Worm (Caenorhabditis elegans) whole organism, L4 larva: Measurements from ENCODE around the gene kcc-2.

Experiments
- Y105C5A.15 ChIP-seq: fragments of 200-800 bp; sonication (Bioruptor generic); IDR thresholded peaks from 2 replicates; pipeline ENCODE4 v1.3.6; 2022; ENCODE audit warnings: missing genetic modification characterization, missing compliant biosample characterization
- aha-1 ChIP-seq: fragments of 150-350 bp; peaks from one replicate; lab custom pipeline; 2014; ENCODE audit warnings: missing biosample characterization, missing genetic modification characterization
- ama-1 ChIP-seq: fragments of 150-350 bp; optimal IDR thresholded peaks from 2 replicates; lab custom pipeline; 2014; ENCODE audit warnings: inconsistent platforms, mixed read lengths
- ceh-20 ChIP-seq: fragments of 200-800 bp; sonication (Bioruptor generic); IDR thresholded peaks from 2 replicates; pipeline ENCODE4 v1.3.6; 2022; ENCODE audit warnings: missing genetic modification reagents, missing genetic modification characterization, missing compliant biosample characterization
- ceh-44 ChIP-seq: fragments of 200-800 bp; sonication (Bioruptor generic); IDR thresholded peaks from 2 replicates; pipeline ENCODE4 v1.3.6; 2022; ENCODE audit warnings: missing genetic modification reagents, missing genetic modification characterization, missing compliant biosample characterization
- ces-1 ChIP-seq: fragments of 150-350 bp; sonication (generic microtip); optimal IDR thresholded peaks from 4 replicates; lab custom pipeline; 2014; ENCODE audit warnings: missing biosample characterization, missing genetic modification reagents, missing genetic modification characterization
- ctbp-1 ChIP-seq: fragments of 200-800 bp; sonication (Bioruptor generic); IDR thresholded peaks from 2 replicates; pipeline ENCODE4 v1.3.6; 2022; ENCODE audit warnings: missing genetic modification reagents, missing genetic modification characterization, missing compliant biosample characterization
- daf-19 ChIP-seq: fragments of 200-800 bp; sonication (Bioruptor generic); conservative IDR thresholded peaks from 2 replicates; pipeline ENCODE4 v1.3.6; 2022; ENCODE audit warnings: missing genetic modification characterization, missing compliant biosample characterization
- dmd-6 ChIP-seq: fragments of 200-800 bp; sonication (Bioruptor generic); IDR thresholded peaks from 2 replicates; pipeline ENCODE4 v1.3.6; 2022; ENCODE audit warnings: missing genetic modification reagents, missing genetic modification characterization, missing compliant biosample characterization
- dpl-1 ChIP-seq: fragments of 150-350 bp; optimal IDR thresholded peaks from 2 replicates; lab custom pipeline; 2014; ENCODE audit warnings: missing biosample characterization, missing genetic modification reagents, missing genetic modification characterization
- egl-27 ChIP-seq: sonication (generic microtip); optimal IDR thresholded peaks from 3 replicates; lab custom pipeline; 2017; ENCODE audit warnings: missing biosample characterization, missing genetic modification reagents, missing genetic modification characterization
- fkh-10 ChIP-seq: fragments of 150-350 bp; optimal IDR thresholded peaks from 2 replicates; lab custom pipeline; 2014; ENCODE audit warnings: missing biosample characterization, missing genetic modification reagents, missing genetic modification characterization
- fos-1 ChIP-seq: fragments of 150-350 bp; optimal IDR thresholded peaks from 2 replicates; lab custom pipeline; 2014; ENCODE audit warnings: missing biosample characterization, missing genetic modification characterization
- hif-1 ChIP-seq, 2 experiments: sonication (generic microtip); optimal IDR thresholded peaks; 2 replicates each; lab custom pipeline; 2016 to 2017; ENCODE audit warnings: missing compliant biosample characterization in 2 of 2, missing genetic modification characterization in 2 of 2, missing genetic modification reagents in 2 of 2, missing genotype in 2 of 2, mild to moderate bottlenecking in 1 of 2
- hlh-30 ChIP-seq: sonication (generic microtip); optimal IDR thresholded peaks from 2 replicates; lab custom pipeline; 2017; ENCODE audit warnings: antibody characterized with exemption, mild to moderate bottlenecking, missing genetic modification characterization, missing compliant biosample characterization; ENCODE audit not compliant: insufficient read depth
- lin-13 ChIP-seq: fragments of 150-350 bp; optimal IDR thresholded peaks from 2 replicates; lab custom pipeline; 2014; ENCODE audit warnings: missing biosample characterization, missing genetic modification reagents, missing genetic modification characterization
- lin-29 ChIP-seq: fragments of 200-800 bp; sonication (Bioruptor generic); IDR thresholded peaks from 2 replicates; pipeline ENCODE4 v1.3.6; 2022; ENCODE audit warnings: missing genetic modification reagents, missing genetic modification characterization, missing compliant biosample characterization
- lin-38 ChIP-seq: fragments of 200-800 bp; sonication (Bioruptor generic); IDR thresholded peaks from 2 replicates; pipeline ENCODE4 v1.3.6; 2022; ENCODE audit warnings: missing genetic modification reagents, missing genetic modification characterization, missing compliant biosample characterization
- lir-3 ChIP-seq: sonication (generic microtip); optimal IDR thresholded peaks from 2 replicates; lab custom pipeline; 2016; ENCODE audit warnings: mild to moderate bottlenecking, missing genetic modification characterization, missing compliant biosample characterization
- lsy-2 ChIP-seq, 2 experiments: fragments of 150-350 bp in 1 of 2; sonication (generic microtip) in 1 of 2; optimal IDR thresholded peaks; 2 replicates each; lab custom pipeline; 2014 to 2017; ENCODE audit warnings: missing biosample characterization in 2 of 2, missing genetic modification characterization in 2 of 2
- mdl-1 ChIP-seq, 2 experiments: fragments of 150-350 bp in 1 of 2; sonication (generic microtip) in 1 of 2; optimal IDR thresholded peaks; 2 replicates each; lab custom pipeline; 2014 to 2017; ENCODE audit warnings: missing biosample characterization in 2 of 2, missing genetic modification characterization in 2 of 2
- mep-1 ChIP-seq: fragments of 150-350 bp; sonication (generic microtip); optimal IDR thresholded peaks from 3 replicates; lab custom pipeline; 2014; ENCODE audit warnings: missing biosample characterization, missing genetic modification characterization
- mxl-2 ChIP-seq: fragments of 200-800 bp; sonication (Bioruptor generic); conservative IDR thresholded peaks from 2 replicates; pipeline ENCODE4 v1.3.6; 2022; ENCODE audit warnings: missing genetic modification reagents, missing genetic modification characterization, missing compliant biosample characterization
- nhr-10 ChIP-seq: fragments of 150-350 bp; optimal IDR thresholded peaks from 2 replicates; lab custom pipeline; 2014; ENCODE audit warnings: missing biosample characterization, missing genetic modification characterization
- nhr-42 ChIP-seq: fragments of 200-800 bp; sonication (Bioruptor generic); IDR thresholded peaks from 2 replicates; pipeline ENCODE4 v1.3.6; 2022; ENCODE audit warnings: missing genetic modification characterization, missing compliant biosample characterization
- nhr-48 ChIP-seq: sonication (generic microtip); optimal IDR thresholded peaks from 2 replicates; lab custom pipeline; 2016; ENCODE audit warnings: mild to moderate bottlenecking, missing genetic modification characterization, missing compliant biosample characterization
- nhr-76 ChIP-seq: fragments of 150-350 bp; optimal IDR thresholded peaks from 2 replicates; lab custom pipeline; 2014; ENCODE audit warnings: missing biosample characterization, missing genetic modification characterization
- saeg-2 ChIP-seq: fragments of 200-800 bp; sonication (Bioruptor generic); IDR thresholded peaks from 2 replicates; pipeline ENCODE4 v1.3.6; 2022; ENCODE audit warnings: missing genetic modification reagents, missing genetic modification characterization, missing compliant biosample characterization
- sdz-12 ChIP-seq: fragments of 200-800 bp; sonication (Bioruptor generic); optimal IDR thresholded peaks from 2 replicates; lab custom pipeline; 2018; ENCODE audit warnings: mild to moderate bottlenecking, missing genetic modification characterization, missing compliant biosample characterization
- set-16 ChIP-seq: fragments of 200-800 bp; sonication (Bioruptor generic); IDR thresholded peaks from 2 replicates; pipeline ENCODE4 v1.3.6; 2022; ENCODE audit warnings: missing genetic modification reagents, missing genetic modification characterization, missing compliant biosample characterization
- spr-1 ChIP-seq: sonication (generic microtip); optimal IDR thresholded peaks from 2 replicates; lab custom pipeline; 2016; ENCODE audit warnings: mild to moderate bottlenecking, missing genetic modification characterization, missing compliant biosample characterization
- spr-3 ChIP-seq: fragments of 200-800 bp; sonication (Bioruptor generic); optimal IDR thresholded peaks from 2 replicates; lab custom pipeline; 2018; ENCODE audit warnings: mild to moderate bottlenecking, missing genetic modification characterization, missing compliant biosample characterization
- tra-1 ChIP-seq: fragments of 200-800 bp; sonication (Bioruptor generic); IDR thresholded peaks from 2 replicates; pipeline ENCODE4 v1.3.6; 2022; ENCODE audit warnings: missing genetic modification reagents, missing genetic modification characterization, missing compliant biosample characterization
- unc-62 ChIP-seq, 3 experiments: fragments of 150-350 bp in 1 of 3; sonication (generic microtip); optimal IDR thresholded peaks in 2 of 3; peaks in 1 of 3; 1 replicate in 1 of 3; 2 replicates in 2 of 3; lab custom pipeline; 2014 to 2017; ENCODE audit warnings: missing biosample characterization in 3 of 3, missing genetic modification characterization in 3 of 3, missing genetic modification reagents in 3 of 3, missing genotype in 1 of 3
- zfp-2 ChIP-seq: sonication (generic microtip); optimal IDR thresholded peaks from 2 replicates; lab custom pipeline; 2016; ENCODE audit warnings: mild to moderate bottlenecking, missing genetic modification characterization, missing compliant biosample characterization
- ztf-11 ChIP-seq: fragments of 150-350 bp; optimal IDR thresholded peaks from 2 replicates; lab custom pipeline; 2014; ENCODE audit warnings: missing biosample characterization, missing genetic modification characterization

kcc-2 gene

DNA sequence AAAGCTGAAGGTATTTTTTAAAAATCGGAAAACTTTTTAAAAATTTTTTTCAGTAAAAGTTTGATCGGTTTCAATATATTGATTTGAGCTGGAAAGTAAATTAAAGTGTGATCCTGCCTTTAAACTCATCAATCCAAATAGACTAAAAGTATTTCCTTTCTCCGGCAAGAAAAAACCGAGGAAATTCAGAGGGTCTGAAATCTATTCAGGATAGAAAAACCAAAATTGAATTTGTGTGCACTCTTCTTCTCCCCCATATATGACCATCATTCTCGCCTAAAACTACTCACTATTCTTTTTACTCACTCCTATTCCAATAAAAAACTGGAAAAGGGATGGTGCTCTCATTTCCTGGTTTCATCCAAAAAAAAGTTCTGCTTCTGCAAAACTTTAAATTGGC lies 14.1 kb downstream of the kcc-2 start:
- TF ChIP-seq fkh-10 (GFP tag; lab: Kevin White, UChicago), result peak; percentile 36
- TF ChIP-seq hif-1 (tag; optimal IDR thresholded peaks at IDR 0.05; lab: Kevin White, UChicago), result no peak
- peak; percentile 28; the same call in 1 of the 2 replicates for TF ChIP-seq ctbp-1 (GFP tag; lab: Robert Waterston, UW)
- TF ChIP-seq lir-3, result no peak
- no peak for TF ChIP-seq ceh-20 (GFP tag; lab: Robert Waterston, UW)
- no peak for TF ChIP-seq sdz-12 (GFP tag; lab: Kevin White, UChicago)
- TF ChIP-seq lin-13, result no peak
- TF ChIP-seq ceh-44 (GFP tag; lab: Robert Waterston, UW), result no peak
- TF ChIP-seq unc-62 (GFP tag; optimal IDR thresholded peaks at IDR 0.05 in 1 of 2; lab: Kevin White, UChicago), result peak in 1 of 2 experiments; percentile 79
- no peak for TF ChIP-seq unc-62 (tag; optimal IDR thresholded peaks at IDR 0.05; lab: Kevin White, UChicago)
- no peak for TF ChIP-seq lsy-2 (tag; optimal IDR thresholded peaks at IDR 0.05; lab: Kevin White, UChicago)

DNA sequence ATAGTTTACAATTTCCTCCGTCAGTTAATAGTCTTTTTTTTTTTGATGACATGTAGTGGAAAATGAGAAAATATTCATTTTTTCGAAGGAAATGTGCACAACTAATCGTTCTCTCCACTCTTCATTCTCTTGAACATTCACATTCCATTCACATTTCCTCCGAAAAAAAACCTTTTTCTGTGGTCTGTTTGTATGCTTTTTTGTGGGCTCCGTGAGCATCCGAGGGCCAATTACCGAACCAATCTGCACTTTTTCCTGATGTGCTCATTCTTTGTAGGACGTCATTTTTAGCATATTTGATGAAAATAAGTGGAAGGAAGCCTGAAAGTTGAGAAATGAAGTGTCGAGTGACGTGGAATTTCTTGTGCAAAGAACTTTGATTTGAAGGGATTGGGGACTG lies 18.9 kb downstream of the kcc-2 start:
- TF ChIP-seq nhr-76 (tag; lab: Kevin White, UChicago) (no peak), unc-62 (GFP tag; optimal IDR thresholded peaks at IDR 0.05 in 1 of 2; lab: Kevin White, UChicago) (peak in 1 of 2 experiments; percentile 1), unc-62 (tag; optimal IDR thresholded peaks at IDR 0.05; lab: Kevin White, UChicago) (no peak), spr-1 (no peak), aha-1 (tag; lab: Kevin White, UChicago) (peak; percentile 96)

DNA sequence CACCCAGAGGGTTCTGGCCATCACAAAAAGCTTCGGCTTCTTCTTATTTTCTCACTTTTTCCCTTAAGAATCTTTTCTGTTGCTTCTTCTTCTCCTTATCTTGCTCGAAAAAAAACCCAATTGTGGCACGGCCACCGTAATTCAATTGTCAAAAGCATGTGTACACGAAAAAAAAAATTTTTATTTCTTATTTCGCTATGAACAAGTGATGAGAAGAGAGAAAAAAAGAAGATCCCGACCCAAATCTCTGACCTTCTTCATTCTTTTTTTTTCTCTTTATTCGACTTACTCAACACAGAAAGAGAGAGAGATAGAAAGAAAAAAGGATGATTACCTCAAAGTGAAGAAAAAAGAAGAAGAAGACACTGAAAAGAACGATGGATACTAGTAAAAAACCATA lies 20.1 kb downstream of the kcc-2 start:
- TF ChIP-seq dmd-6, result no peak
- no peak for TF ChIP-seq nhr-10 (tag; lab: Kevin White, UChicago)
- no peak for TF ChIP-seq mxl-2 (GFP tag; lab: Robert Waterston, UW)
- TF ChIP-seq sdz-12 (GFP tag; lab: Kevin White, UChicago), result no peak
- no peak for TF ChIP-seq dpl-1
- peak; percentile 75 for TF ChIP-seq ces-1 (GFP tag; lab: Kevin White, UChicago)
- TF ChIP-seq nhr-42, result no peak
- peak; percentile 41; the same call in 1 of the 2 replicates for TF ChIP-seq ctbp-1 (GFP tag; lab: Robert Waterston, UW)
- TF ChIP-seq lin-38 (GFP tag; lab: Robert Waterston, UW), result no peak
- no peak for TF ChIP-seq mep-1 (tag; lab: Kevin White, UChicago)
- TF ChIP-seq zfp-2 (tag; lab: Kevin White, UChicago), result no peak
- TF ChIP-seq fos-1 (tag; lab: Kevin White, UChicago), result no peak
- no peak for TF ChIP-seq nhr-48
- no peak for TF ChIP-seq spr-3 (GFP tag; lab: Kevin White, UChicago)
- no peak for TF ChIP-seq ztf-11
- TF ChIP-seq mdl-1 (tag; optimal IDR thresholded peaks at IDR 0.05; lab: Kevin White, UChicago), result no peak
- no peak for TF ChIP-seq egl-27 (tag; lab: Kevin White, UChicago)
- TF ChIP-seq hlh-30 (tag; lab: Kevin White, UChicago), result peak; percentile 8

DNA sequence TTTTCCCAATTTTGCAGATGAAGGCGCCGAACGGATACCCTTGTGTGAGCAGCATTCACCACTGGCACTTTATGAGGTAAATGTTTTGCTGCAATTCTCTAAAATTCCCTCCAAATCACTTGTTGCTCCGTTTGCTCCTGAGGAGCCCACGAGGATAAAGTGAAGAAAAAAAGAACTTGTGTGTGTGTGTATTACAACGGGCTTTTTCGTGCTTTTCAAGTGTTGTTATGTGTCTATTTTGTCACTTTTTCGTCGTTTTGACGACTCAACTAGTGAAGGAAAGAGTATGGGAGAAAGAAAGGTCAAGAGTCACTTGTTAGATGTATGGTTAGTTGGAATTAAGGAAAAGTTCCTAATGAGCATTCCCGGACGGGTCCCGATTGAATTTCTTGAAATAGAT lies 21.3 kb downstream of the kcc-2 start:
- TF ChIP-seq Y105C5A.15, result no peak
- no peak for TF ChIP-seq saeg-2 (GFP tag; lab: Robert Waterston, UW)
- no peak for TF ChIP-seq ama-1 (lab: Kevin White, UChicago)
- no peak for TF ChIP-seq lin-29 (GFP tag; lab: Robert Waterston, UW)
- no peak for TF ChIP-seq daf-19 (GFP tag; lab: Robert Waterston, UW)
- peak in 1 of 2 experiments; percentile 94 for TF ChIP-seq unc-62 (GFP tag; optimal IDR thresholded peaks at IDR 0.05 in 1 of 2; lab: Kevin White, UChicago)
- TF ChIP-seq unc-62 (tag; optimal IDR thresholded peaks at IDR 0.05; lab: Kevin White, UChicago), result no peak
- no peak for TF ChIP-seq set-16
- TF ChIP-seq tra-1, result no peak
